Worm (Caenorhabditis elegans): ENCODE results near the gene Y53C12A.10.

The Y53C12A.10 gene

DNA sequence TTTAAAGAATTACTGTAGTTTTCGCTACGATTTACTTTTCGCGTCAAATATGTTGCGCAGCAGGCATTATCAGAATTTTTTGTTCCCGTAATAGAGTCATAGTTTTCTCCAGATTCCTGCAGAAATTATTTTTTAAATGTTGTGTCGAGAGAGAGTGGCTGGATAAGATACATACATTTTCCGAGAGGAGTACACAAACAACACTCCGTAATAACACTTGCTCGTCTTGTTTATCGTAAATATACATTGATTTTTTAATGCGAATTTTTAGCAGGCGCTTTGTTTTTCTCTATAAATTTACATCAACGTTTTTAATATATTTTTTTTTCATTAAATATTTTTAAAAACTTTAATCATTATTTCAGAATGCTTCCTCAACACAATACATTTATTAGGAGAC, 35.7 kb downstream of the Y53C12A.10 start, which contains the start of gene taf-8 (continued):
- no peak for TF ChIP-seq Y55F3AM.14 (GFP tag; optimal IDR thresholded peaks at IDR 0.05)
- TF ChIP-seq lsy-2 (tag; optimal IDR thresholded peaks at IDR 0.05) = peak; percentile 5 to 85
- TF ChIP-seq R02D3.7 (tag; optimal IDR thresholded peaks at IDR 0.05) = peak; percentile 86
- TF ChIP-seq lin-11 (tag; optimal IDR thresholded peaks at IDR 0.05) = no peak
- no peak for TF ChIP-seq nhr-77 (tag; optimal IDR thresholded peaks at IDR 0.05)
- peak; percentile 22 for TF ChIP-seq nhr-129 (tag; optimal IDR thresholded peaks at IDR 0.05)

- TF ChIP-seq blmp-1 (tag; optimal IDR thresholded peaks at IDR 0.05; ENCODE audit: insufficient read depth) (no peak), nhr-237 (tag; optimal IDR thresholded peaks at IDR 0.05) (no peak), ceh-16 (tag; optimal IDR thresholded peaks at IDR 0.05) (no peak), nhr-25 (tag; optimal IDR thresholded peaks at IDR 0.05) (no peak), R02D3.7 (tag; optimal IDR thresholded peaks at IDR 0.05) (no peak), unc-62 (GFP tag; optimal IDR thresholded peaks at IDR 0.05) (no peak), ztf-4 (tag; optimal IDR thresholded peaks at IDR 0.05) (no peak), lsy-2 (tag; optimal IDR thresholded peaks at IDR 0.05) (peak in 1 of 2 experiments; percentile 60), fos-1 (tag; optimal IDR thresholded peaks at IDR 0.05) (no peak), ama-1 (optimal IDR thresholded peaks at IDR 0.05) (no peak), mab-5 (tag; optimal IDR thresholded peaks at IDR 0.05) (no peak), alr-1 (tag; optimal IDR thresholded peaks at IDR 0.05) (no peak), F13H6.1 (tag; optimal IDR thresholded peaks at IDR 0.05) (no peak), zag-1 (tag; optimal IDR thresholded peaks at IDR 0.05) (no peak), sma-3 (GFP tag; optimal IDR thresholded peaks at IDR 0.05) (no peak), peb-1 (tag; optimal IDR thresholded peaks at IDR 0.05) (no peak), C34F6.9 (tag; optimal IDR thresholded peaks at IDR 0.05) (peak; percentile 34), nhr-6 (tag; optimal IDR thresholded peaks at IDR 0.05) (no peak), nhr-10 (tag; optimal IDR thresholded peaks at IDR 0.05) (no peak), nhr-129 (tag; optimal IDR thresholded peaks at IDR 0.05) (peak; percentile 16), sem-4 (tag; optimal IDR thresholded peaks at IDR 0.05) (no peak), unc-55 (GFP tag; optimal IDR thresholded peaks at IDR 0.05) (peak; percentile 73), mdl-1 (tag; optimal IDR thresholded peaks at IDR 0.05) (no peak), skn-1 (tag; optimal IDR thresholded peaks at IDR 0.05) (no peak), sma-9 (GFP tag; optimal IDR thresholded peaks at IDR 0.05) (no peak), sma-9 (tag; optimal IDR thresholded peaks at IDR 0.05) (no peak), aly-2 (tag; optimal IDR thresholded peaks at IDR 0.05) (no peak), ztf-1 (GFP tag; conservative IDR thresholded peaks at IDR 0.05) (no peak), ceh-82 (tag; optimal IDR thresholded peaks at IDR 0.05) (no peak), gmeb-1 (tag; optimal IDR thresholded peaks at IDR 0.05) (no peak), nhr-11 (tag; optimal IDR thresholded peaks at IDR 0.05) (no peak), Y55F3AM.14 (GFP tag; optimal IDR thresholded peaks at IDR 0.05) (no peak), dmd-4 (tag; optimal IDR thresholded peaks at IDR 0.05) (no peak), snpc-4 (tag; optimal IDR thresholded peaks at IDR 0.05) (no peak), elt-3 (tag; optimal IDR thresholded peaks at IDR 0.05) (no peak), ZK546.5 (tag; optimal IDR thresholded peaks at IDR 0.05) (no peak), nhr-12 (tag; optimal IDR thresholded peaks at IDR 0.05) (no peak)
Measured at ce11 chrII:9667382-9667781, 37.3 kb downstream of the Y53C12A.10 start, which contains the start of gene ZK1320.11. Gene ZK1320.11, plus strand, starts transcription at chrII:9667624.

DNA sequence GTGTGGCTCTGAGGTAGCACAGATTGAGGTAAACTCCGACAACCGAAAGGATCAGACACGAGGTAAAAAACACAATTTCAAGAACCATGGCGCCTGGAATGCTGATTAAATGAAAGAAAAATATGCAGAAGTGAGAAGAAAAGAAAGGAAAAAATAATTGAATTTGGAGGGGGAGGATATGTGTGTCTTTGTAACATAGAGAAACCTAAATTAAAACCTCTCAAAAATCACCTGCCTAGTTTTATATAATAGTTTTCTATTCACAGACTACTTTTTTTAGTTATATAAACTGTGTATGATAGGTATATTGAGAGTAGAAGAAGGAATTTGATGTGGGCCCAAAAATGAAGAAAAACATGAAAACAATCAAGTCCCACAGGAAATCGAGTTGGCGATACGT, 39.1 kb downstream of the Y53C12A.10 start, which contains the start of gene ZK1320.5:
Gene ZK1320.5 (minus strand): TSS at position 101 of the 400 bp plus-strand sequence.
- TF ChIP-seq mdl-1 (tag; optimal IDR thresholded peaks at IDR 0.05) (no peak), nhr-237 (tag; optimal IDR thresholded peaks at IDR 0.05) (no peak), nhr-129 (tag; optimal IDR thresholded peaks at IDR 0.05) (no peak), lin-13 (GFP tag; optimal IDR thresholded peaks at IDR 0.05) (no peak), nhr-6 (tag; optimal IDR thresholded peaks at IDR 0.05) (no peak), nhr-77 (tag; optimal IDR thresholded peaks at IDR 0.05) (no peak), fos-1 (tag; optimal IDR thresholded peaks at IDR 0.05) (no peak), sma-9 (GFP tag; optimal IDR thresholded peaks at IDR 0.05) (no peak), sma-9 (tag; optimal IDR thresholded peaks at IDR 0.05) (no peak), peb-1 (tag; optimal IDR thresholded peaks at IDR 0.05) (no peak), lsy-2 (tag; optimal IDR thresholded peaks at IDR 0.05) (no peak), Y55F3AM.14 (GFP tag; optimal IDR thresholded peaks at IDR 0.05) (no peak), alr-1 (tag; optimal IDR thresholded peaks at IDR 0.05) (no peak), unc-39 (tag; optimal IDR thresholded peaks at IDR 0.05) (no peak), nhr-11 (tag; optimal IDR thresholded peaks at IDR 0.05) (no peak), mbf-1 (tag; optimal IDR thresholded peaks at IDR 0.05) (no peak), F13H6.1 (tag; optimal IDR thresholded peaks at IDR 0.05) (no peak), elt-3 (tag; optimal IDR thresholded peaks at IDR 0.05) (no peak), crh-2 (tag; optimal IDR thresholded peaks at IDR 0.05) (no peak), ztf-4 (tag; optimal IDR thresholded peaks at IDR 0.05) (no peak), elt-1 (tag; optimal IDR thresholded peaks at IDR 0.05) (no peak)
